Fruit fly (Drosophila melanogaster) whole organism, prepupa: ENCODE data around the gene CG17568.
A peak's percentile ranks its signal among the peaks of the same experiment; 100 is the strongest.

ENCODE experiments used
- Blimp-1 ChIP-seq: fragments of 200-800 bp; sonication (Bioruptor generic); optimal IDR thresholded peaks from 3 replicates; lab custom pipeline; 2017; ENCODE audit warnings: missing biosample characterization, missing genetic modification characterization, mild to moderate bottlenecking, moderate library complexity, missing genetic modification reagents
- CG10631 ChIP-seq: fragments of 200-800 bp; sonication (Bioruptor generic); optimal IDR thresholded peaks from 2 replicates; lab custom pipeline; 2016; ENCODE audit warnings: missing biosample characterization, missing genetic modification characterization
- CG10669 ChIP-seq: fragments of 200-800 bp; sonication (Bioruptor generic); optimal IDR thresholded peaks from 3 replicates; lab custom pipeline; 2018; ENCODE audit warnings: missing biosample characterization, mild to moderate bottlenecking, missing genetic modification characterization, moderate library complexity
- CG11762 ChIP-seq: fragments of 200-800 bp; sonication (Bioruptor generic); optimal IDR thresholded peaks from 3 replicates; lab custom pipeline; 2016; ENCODE audit warnings: missing biosample characterization, missing genetic modification characterization; ENCODE audit not compliant: insufficient read depth
- CG11902 ChIP-seq: fragments of 200-800 bp; sonication (Bioruptor generic); optimal IDR thresholded peaks from 3 replicates; lab custom pipeline; 2016; ENCODE audit warnings: missing biosample characterization, missing genetic modification characterization
- CG15336 ChIP-seq: fragments of 200-800 bp; sonication (Bioruptor generic); IDR thresholded peaks from 2 replicates; pipeline ENCODE4 v1.3.6; 2022; ENCODE audit warnings: missing biosample characterization, missing genetic modification characterization
- CG16779 ChIP-seq: fragments of 200-800 bp; sonication (Bioruptor generic); optimal IDR thresholded peaks from 3 replicates; lab custom pipeline; 2017; ENCODE audit warnings: missing biosample characterization, mild to moderate bottlenecking, missing genetic modification characterization
- CG3032 ChIP-seq: fragments of 200-800 bp; optimal IDR thresholded peaks from 2 replicates; lab custom pipeline; 2019; ENCODE audit warnings: missing biosample characterization, mild to moderate bottlenecking, missing genetic modification characterization, moderate library complexity
- CG32006 ChIP-seq: fragments of 200-800 bp; sonication (Bioruptor generic); optimal IDR thresholded peaks from 3 replicates; lab custom pipeline; 2017; ENCODE audit warnings: missing biosample characterization, mild to moderate bottlenecking, missing genetic modification characterization
- CG34406 ChIP-seq: fragments of 200-800 bp; sonication (Bioruptor generic); optimal IDR thresholded peaks from 3 replicates; lab custom pipeline; 2016; ENCODE audit warnings: missing biosample characterization, missing genetic modification characterization
- CG3919 ChIP-seq: fragments of 200-800 bp; sonication (Bioruptor generic); optimal IDR thresholded peaks from 3 replicates; lab custom pipeline; 2016; ENCODE audit warnings: missing biosample characterization, missing genetic modification characterization
- CG4318 ChIP-seq: fragments of 200-800 bp; sonication (Bioruptor generic); optimal IDR thresholded peaks from 3 replicates; lab custom pipeline; 2017; ENCODE audit warnings: missing biosample characterization, mild to moderate bottlenecking, missing genetic modification characterization
- CG6163 ChIP-seq: fragments of 200-800 bp; sonication (Bioruptor generic); IDR thresholded peaks from 3 replicates; pipeline ENCODE4 v1.3.6; 2022; ENCODE audit warnings: missing biosample characterization, missing genetic modification characterization
- CG6276 ChIP-seq: fragments of 200-800 bp; sonication (Bioruptor generic); optimal IDR thresholded peaks from 2 replicates; lab custom pipeline; 2017; ENCODE audit warnings: missing biosample characterization, mild to moderate bottlenecking, missing genetic modification characterization
- CG6808 ChIP-seq: fragments of 200-800 bp; sonication (Bioruptor generic); optimal IDR thresholded peaks from 3 replicates; lab custom pipeline; 2017; ENCODE audit warnings: missing biosample characterization, missing genetic modification characterization, mild to moderate bottlenecking, moderate library complexity, missing genetic modification reagents
- CG6854 ChIP-seq: fragments of 200-800 bp; sonication (Bioruptor generic); optimal IDR thresholded peaks from 2 replicates; lab custom pipeline; 2017; ENCODE audit warnings: missing biosample characterization, mild to moderate bottlenecking, missing genetic modification characterization
- CG8119 ChIP-seq: fragments of 200-800 bp; sonication (Bioruptor generic); IDR thresholded peaks from 3 replicates; pipeline ENCODE4 v1.3.6; 2022; ENCODE audit warnings: missing biosample characterization, missing genetic modification characterization
- CG8319 ChIP-seq: fragments of 200-800 bp; sonication (Bioruptor generic); optimal IDR thresholded peaks from 3 replicates; lab custom pipeline; 2016; ENCODE audit warnings: missing biosample characterization, missing genetic modification characterization
- CG8632 ChIP-seq: fragments of 200-800 bp; sonication (Bioruptor generic); optimal IDR thresholded peaks from 3 replicates; lab custom pipeline; 2016; ENCODE audit warnings: missing biosample characterization, missing genetic modification characterization
- Eip75B ChIP-seq: fragments of 200-800 bp; sonication (Bioruptor generic); optimal IDR thresholded peaks from 3 replicates; lab custom pipeline; 2016; ENCODE audit warnings: missing biosample characterization, missing genetic modification characterization
- Eip78C ChIP-seq: fragments of 200-800 bp; sonication (Bioruptor generic); peaks from one replicate; lab custom pipeline; 2016; ENCODE audit warnings: missing biosample characterization, missing genetic modification characterization
- Eip93F ChIP-seq: fragments of 200-800 bp; sonication (Bioruptor generic); optimal IDR thresholded peaks from 2 replicates; lab custom pipeline; 2016; ENCODE audit warnings: missing biosample characterization, mild to moderate bottlenecking, missing genetic modification characterization
- Ets21C ChIP-seq: fragments of 200-800 bp; sonication (Bioruptor generic); optimal IDR thresholded peaks from 3 replicates; lab custom pipeline; 2016; ENCODE audit warnings: missing biosample characterization, missing genetic modification characterization
- Ets96B ChIP-seq: fragments of 200-800 bp; optimal IDR thresholded peaks from 2 replicates; lab custom pipeline; 2019; ENCODE audit warnings: missing biosample characterization, mild to moderate bottlenecking, missing genetic modification characterization, moderate library complexity
- Hr38 ChIP-seq: sonication (Bioruptor generic); optimal IDR thresholded peaks from 2 replicates; lab custom pipeline; 2016; ENCODE audit warnings: missing biosample characterization, missing genetic modification characterization
- Hr39 ChIP-seq: fragments of 200-800 bp; sonication (Bioruptor generic); optimal IDR thresholded peaks from 2 replicates; lab custom pipeline; 2016; ENCODE audit warnings: missing biosample characterization, missing genetic modification characterization
- Hr4 ChIP-seq: fragments of 200-800 bp; sonication (Bioruptor generic); optimal IDR thresholded peaks from 3 replicates; lab custom pipeline; 2016; ENCODE audit warnings: missing biosample characterization, missing genetic modification characterization
- Lpt ChIP-seq: fragments of 200-800 bp; sonication (Bioruptor generic); optimal IDR thresholded peaks from 3 replicates; lab custom pipeline; 2016; ENCODE audit warnings: missing biosample characterization, missing genetic modification characterization
- OdsH ChIP-seq: fragments of 200-800 bp; sonication (Bioruptor generic); optimal IDR thresholded peaks from 3 replicates; lab custom pipeline; 2016; ENCODE audit warnings: missing biosample characterization, missing genetic modification characterization
- Smox ChIP-seq: fragments of 200-800 bp; sonication (Bioruptor generic); optimal IDR thresholded peaks from 3 replicates; lab custom pipeline; 2016; ENCODE audit warnings: missing biosample characterization, missing genetic modification characterization
- Sox102F ChIP-seq: fragments of 200-800 bp; sonication (Bioruptor generic); optimal IDR thresholded peaks from 2 replicates; lab custom pipeline; 2016; ENCODE audit warnings: missing biosample characterization, mild to moderate bottlenecking, missing genetic modification characterization
- Sox14 ChIP-seq: fragments of 200-800 bp; sonication (Bioruptor generic); optimal IDR thresholded peaks from 3 replicates; lab custom pipeline; 2016; ENCODE audit warnings: missing biosample characterization, missing genetic modification characterization
- Sox15 ChIP-seq: fragments of 200-800 bp; sonication (Bioruptor generic); optimal IDR thresholded peaks from 3 replicates; lab custom pipeline; 2016; ENCODE audit warnings: missing biosample characterization, missing genetic modification characterization
- achi ChIP-seq: fragments of 200-800 bp; sonication (Bioruptor generic); optimal IDR thresholded peaks from 3 replicates; lab custom pipeline; 2016; ENCODE audit warnings: missing biosample characterization, missing genetic modification characterization
- cyc ChIP-seq: fragments of 200-800 bp; sonication (Bioruptor generic); optimal IDR thresholded peaks from 3 replicates; lab custom pipeline; 2016; ENCODE audit warnings: missing biosample characterization, missing genetic modification characterization
- dac ChIP-seq: fragments of 200-800 bp; sonication (Bioruptor generic); optimal IDR thresholded peaks from 2 replicates; lab custom pipeline; 2017; ENCODE audit warnings: missing biosample characterization, mild to moderate bottlenecking, missing genetic modification characterization
- dsx ChIP-seq: fragments of 200-800 bp; optimal IDR thresholded peaks from 3 replicates; lab custom pipeline; 2019; ENCODE audit warnings: missing biosample characterization, mild to moderate bottlenecking, missing genetic modification characterization, moderate library complexity; ENCODE audit not compliant: poor library complexity, severe bottlenecking
- eg ChIP-seq: fragments of 200-800 bp; sonication (Bioruptor generic); IDR thresholded peaks from 3 replicates; pipeline ENCODE4 v1.3.6; 2022; ENCODE audit warnings: missing biosample characterization, missing genetic modification characterization
- esn ChIP-seq: fragments of 200-800 bp; sonication (Bioruptor generic); optimal IDR thresholded peaks from 2 replicates; lab custom pipeline; 2016; ENCODE audit warnings: missing biosample characterization, mild to moderate bottlenecking, missing genetic modification characterization, moderate library complexity
- fd59A ChIP-seq: fragments of 200-800 bp; sonication (Bioruptor generic); optimal IDR thresholded peaks from 2 replicates; lab custom pipeline; 2017; ENCODE audit warnings: missing biosample characterization, mild to moderate bottlenecking, missing genetic modification characterization, missing genetic modification reagents
- fd85E ChIP-seq: fragments of 200-800 bp; sonication (Bioruptor generic); optimal IDR thresholded peaks from 3 replicates; lab custom pipeline; 2016; ENCODE audit warnings: missing biosample characterization, missing genetic modification characterization
- fkh ChIP-seq: fragments of 200-800 bp; sonication (Bioruptor generic); optimal IDR thresholded peaks from 3 replicates; lab custom pipeline; 2017; ENCODE audit warnings: missing biosample characterization, mild to moderate bottlenecking, missing genetic modification characterization, moderate library complexity
- lz ChIP-seq: fragments of 200-800 bp; sonication (Bioruptor generic); optimal IDR thresholded peaks from 3 replicates; lab custom pipeline; 2016; ENCODE audit warnings: missing biosample characterization, missing genetic modification characterization
- net ChIP-seq: fragments of 200-800 bp; sonication (Bioruptor generic); optimal IDR thresholded peaks from 3 replicates; lab custom pipeline; 2016; ENCODE audit warnings: missing biosample characterization, missing genetic modification characterization
- pdm3 ChIP-seq: fragments of 200-800 bp; sonication (Bioruptor generic); optimal IDR thresholded peaks from 3 replicates; lab custom pipeline; 2016; ENCODE audit warnings: missing biosample characterization, missing genetic modification characterization
- salr ChIP-seq, 2 experiments: fragments of 200-800 bp; sonication (Bioruptor generic); optimal IDR thresholded peaks; 3 replicates each; lab custom pipeline; 2016 to 2018; ENCODE audit warnings: missing biosample characterization in 2 of 2, missing genetic modification characterization in 2 of 2, mild to moderate bottlenecking in 1 of 2
- spab ChIP-seq: fragments of 200-800 bp; sonication (Bioruptor generic); optimal IDR thresholded peaks from 2 replicates; lab custom pipeline; 2017; ENCODE audit warnings: missing biosample characterization, mild to moderate bottlenecking, missing genetic modification characterization, missing genetic modification reagents
- ss ChIP-seq, 2 experiments: fragments of 200-800 bp; sonication (Bioruptor generic); optimal IDR thresholded peaks; 2 replicates in 1 of 2; 3 replicates in 1 of 2; lab custom pipeline; 2017 to 2018; ENCODE audit warnings: mild to moderate bottlenecking in 2 of 2, missing biosample characterization in 2 of 2, missing genetic modification characterization in 2 of 2, moderate library complexity in 1 of 2
- topi ChIP-seq: fragments of 200-800 bp; sonication (Bioruptor generic); optimal IDR thresholded peaks from 3 replicates; lab custom pipeline; 2016; ENCODE audit warnings: missing biosample characterization, missing genetic modification characterization

Gene CG17568

DNA sequence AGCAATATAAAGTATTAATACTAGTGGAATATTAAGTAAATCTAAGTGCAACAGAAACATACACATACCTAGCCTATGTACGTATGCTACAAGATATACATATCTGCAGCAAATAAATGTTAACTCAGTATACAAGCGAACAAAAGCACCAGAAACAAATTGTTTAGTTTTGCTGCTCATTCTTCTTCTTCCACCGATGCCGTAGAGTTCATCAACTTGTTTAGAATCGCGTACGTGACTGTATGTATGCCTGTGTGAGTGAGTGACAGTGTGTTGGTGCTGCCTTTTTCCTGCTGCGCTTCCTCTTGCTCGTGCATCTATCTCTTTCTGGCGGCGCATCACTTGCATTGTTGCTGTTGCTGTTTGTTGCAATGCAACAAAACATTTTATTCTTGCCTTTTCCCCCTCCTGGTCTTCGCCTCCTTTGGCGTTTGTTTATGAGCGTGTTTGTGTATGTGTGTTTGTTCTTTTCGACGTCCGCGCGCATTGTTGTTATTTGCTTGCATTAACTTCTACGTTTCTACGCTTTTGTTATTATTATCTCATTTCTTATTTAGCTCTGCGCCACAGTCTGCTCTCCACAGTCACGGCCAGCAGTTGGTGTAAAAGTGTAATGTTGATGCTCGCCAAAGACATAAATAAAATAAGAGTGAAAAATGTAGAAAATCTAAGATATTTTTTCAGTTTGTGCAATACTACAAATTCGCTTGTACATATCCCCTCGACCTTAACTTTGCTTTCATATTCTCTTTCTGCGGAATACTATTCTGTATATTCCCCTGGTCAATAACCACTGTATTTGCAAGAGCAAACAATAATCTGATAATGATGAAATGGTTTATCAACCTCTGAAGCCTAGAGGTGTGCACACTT is 22.6 kb downstream of the CG17568 start:
- peak; percentile 45 for TF ChIP-seq CG3919 (GFP tag; lab: Kevin White, UChicago)
- TF ChIP-seq Eip78C (GFP tag; lab: Kevin White, UChicago), result peak; percentile 78
- TF ChIP-seq CG10669 (GFP tag; lab: Kevin White, UChicago), result peak; percentile 31
- TF ChIP-seq dac (GFP tag; lab: Kevin White, UChicago), result peak; percentile 21
- TF ChIP-seq net (GFP tag; lab: Kevin White, UChicago), result peak; percentile 42
- peak; percentile 37 for TF ChIP-seq CG11762 (GFP tag; lab: Kevin White, UChicago)
- TF ChIP-seq fd59A, result no peak
- peak; percentile 15 for TF ChIP-seq CG3032 (tag; lab: Kevin White, UChicago)
- TF ChIP-seq CG6163 (GFP tag; lab: Robert Waterston, UW), result peak; percentile 30; the same call in 1 of the 3 replicates
- TF ChIP-seq pdm3 (GFP tag; lab: Kevin White, UChicago), result peak; percentile 68
- no peak for TF ChIP-seq fd85E (GFP tag; lab: Kevin White, UChicago)
- TF ChIP-seq cyc (GFP tag; lab: Kevin White, UChicago), result peak; percentile 61
- peak; percentile 70 for TF ChIP-seq Sox102F
- peak; percentile 75 for TF ChIP-seq CG32006 (GFP tag; lab: Kevin White, UChicago)
- no peak for TF ChIP-seq Lpt
- TF ChIP-seq CG15336 (GFP tag; lab: Robert Waterston, UW), result peak; percentile 48
- no peak for TF ChIP-seq CG11902
- TF ChIP-seq Eip75B (GFP tag; lab: Kevin White, UChicago), result peak; percentile 8
- TF ChIP-seq Hr38 (GFP tag; lab: Kevin White, UChicago), result no peak
- peak; percentile 56 for TF ChIP-seq CG8632 (GFP tag; lab: Kevin White, UChicago)
- TF ChIP-seq Ets21C (GFP tag; lab: Kevin White, UChicago), result peak; percentile 41
- no peak for TF ChIP-seq CG6854
- no peak for TF ChIP-seq CG16779 (tag; lab: Kevin White, UChicago)
- peak; percentile 49 for TF ChIP-seq CG34406
- TF ChIP-seq CG4318, result peak; percentile 37
- no peak for TF ChIP-seq ss (GFP tag; optimal IDR thresholded peaks at IDR 0.05; lab: Kevin White, UChicago)
- TF ChIP-seq Sox14 (GFP tag; lab: Kevin White, UChicago), result peak; percentile 57
- peak; percentile 17 for TF ChIP-seq Sox15 (GFP tag; lab: Kevin White, UChicago)
- peak; percentile 63 for TF ChIP-seq topi (GFP tag; lab: Kevin White, UChicago)
- peak; percentile 70 for TF ChIP-seq Smox
- no peak for TF ChIP-seq Blimp-1 (GFP tag; lab: Kevin White, UChicago)
- peak; percentile 72 for TF ChIP-seq lz (GFP tag; lab: Kevin White, UChicago)
- peak; percentile 55 for TF ChIP-seq CG8319 (GFP tag; lab: Kevin White, UChicago)
- peak; percentile 39 for TF ChIP-seq CG10631 (GFP tag; lab: Kevin White, UChicago)
- peak; percentile 71 for TF ChIP-seq OdsH
- peak; percentile 69 for TF ChIP-seq achi (GFP tag; lab: Kevin White, UChicago)
- TF ChIP-seq CG6808, result peak; percentile 52
- TF ChIP-seq Ets96B (tag; lab: Kevin White, UChicago), result peak; percentile 53
- TF ChIP-seq esn (GFP tag; lab: Kevin White, UChicago), result peak; percentile 71
- peak; percentile 50; the same call in 2 of the 3 replicates for TF ChIP-seq CG8119 (GFP tag; lab: Robert Waterston, UW)
- TF ChIP-seq Eip93F, result peak; percentile 63
- peak in 1 of 2 experiments; percentile 42 for TF ChIP-seq salr (GFP tag; optimal IDR thresholded peaks at IDR 0.05; lab: Kevin White, UChicago)
- TF ChIP-seq eg (GFP tag; lab: Robert Waterston, UW), result peak; percentile 46; the same call in 1 of the 3 replicates
- peak; percentile 80 for TF ChIP-seq Hr4 (GFP tag; lab: Kevin White, UChicago)
- TF ChIP-seq Hr39 (GFP tag; lab: Kevin White, UChicago), result peak; percentile 67
- TF ChIP-seq spab (GFP tag; lab: Kevin White, UChicago), result peak; percentile 3
- TF ChIP-seq CG6276 (GFP tag; lab: Kevin White, UChicago), result peak; percentile 57
- TF ChIP-seq dsx, result peak; percentile 43
- TF ChIP-seq fkh, result peak; percentile 72
